Worm (Caenorhabditis elegans) whole organism, L4/young adult: ENCODE data around the gene R05F9.9.
"Not testable (repeated sequence)": the region's sequence is repeated elsewhere in the genome, so short reads cannot be mapped to it uniquely, and the experiment has no call there.

Experiments used
- W03F9.2 ChIP-seq: fragments of 150-350 bp; optimal IDR thresholded peaks from 2 replicates; lab custom pipeline; 2014; ENCODE audit warnings: missing biosample characterization, missing genetic modification characterization
- dao-5 ChIP-seq: sonication (generic microtip); optimal IDR thresholded peaks from 2 replicates; lab custom pipeline; 2016; ENCODE audit warnings: missing genotype, missing genetic modification characterization, moderate library complexity, missing compliant biosample characterization
- him-1 ChIP-seq: sonication (generic microtip); optimal IDR thresholded peaks from 2 replicates; lab custom pipeline; 2016; ENCODE audit warnings: missing genotype, missing genetic modification reagents, missing genetic modification characterization, missing compliant biosample characterization

- TF ChIP-seq dao-5, him-1, W03F9.2 (tag; lab: Kevin White, UChicago): not testable (repeated sequence)
Observed at ce11 chrII:4916462-4916861, 14.6 kb upstream of the R05F9.9 start, which contains the start of gene msp-31.
